Worm (Caenorhabditis elegans) whole organism, young adult: Measurements from ENCODE around the gene tut-2.

Experiments
- B0336.3 ChIP-seq: fragments of 200-800 bp; sonication (Bioruptor generic); IDR thresholded peaks from 2 replicates; pipeline ENCODE4 v1.3.6; 2022; ENCODE audit warnings: missing genetic modification characterization, missing compliant biosample characterization
- C17E4.6 ChIP-seq: fragments of 200-800 bp; sonication (Bioruptor generic); IDR thresholded peaks from 2 replicates; pipeline ENCODE4 v1.3.6; 2022; ENCODE audit warnings: missing genetic modification reagents, missing genetic modification characterization, missing compliant biosample characterization
- D2030.7 ChIP-seq: fragments of 200-800 bp; sonication (Bioruptor generic); IDR thresholded peaks from 2 replicates; pipeline ENCODE4 v1.3.6; 2022; ENCODE audit warnings: missing genetic modification reagents, missing genetic modification characterization, missing compliant biosample characterization
- F55B11.4 ChIP-seq: sonication (generic microtip); optimal IDR thresholded peaks from 2 replicates; lab custom pipeline; 2016; ENCODE audit warnings: missing compliant biosample characterization, missing genetic modification characterization, borderline replicate concordance; ENCODE audit not compliant: insufficient read depth
- Y53G8AR.9 ChIP-seq: fragments of 200-800 bp; sonication (Bioruptor generic); conservative IDR thresholded peaks from 2 replicates; pipeline ENCODE4 v1.3.6; 2022; ENCODE audit warnings: missing genetic modification reagents, missing genetic modification characterization, missing compliant biosample characterization
- ama-1 ChIP-seq, 3 experiments: fragments of 150-350 bp in 1 of 3; sonication (generic microtip) in 2 of 3; optimal IDR thresholded peaks; 2 replicates each; lab custom pipeline; 2014 to 2018; ENCODE audit warnings: missing biosample characterization in 2 of 3, missing genetic modification characterization in 2 of 3, missing genetic modification reagents in 2 of 3
- attf-5 ChIP-seq: fragments of 200-800 bp; sonication (Bioruptor generic); optimal IDR thresholded peaks from 2 replicates; lab custom pipeline; 2018; ENCODE audit warnings: mild to moderate bottlenecking, missing genetic modification characterization, missing compliant biosample characterization
- cebp-2 ChIP-seq: fragments of 200-800 bp; sonication (Bioruptor generic); IDR thresholded peaks from 2 replicates; pipeline ENCODE4 v1.3.6; 2022; ENCODE audit warnings: missing genetic modification characterization, missing compliant biosample characterization
- ceh-100 ChIP-seq: fragments of 200-800 bp; sonication (Bioruptor generic); IDR thresholded peaks from 2 replicates; pipeline ENCODE4 v1.3.6; 2022; ENCODE audit warnings: missing genetic modification reagents, missing genetic modification characterization, missing compliant biosample characterization
- ceh-91 ChIP-seq: fragments of 200-800 bp; sonication (Bioruptor generic); IDR thresholded peaks from 2 replicates; pipeline ENCODE4 v1.3.6; 2022; ENCODE audit warnings: missing genetic modification reagents, missing genetic modification characterization, missing compliant biosample characterization
- dpl-1 ChIP-seq: fragments of 150-350 bp; optimal IDR thresholded peaks from 2 replicates; lab custom pipeline; 2014; ENCODE audit warnings: missing biosample characterization, missing genetic modification reagents, missing genetic modification characterization
- efl-1 ChIP-seq: fragments of 150-350 bp; optimal IDR thresholded peaks from 2 replicates; lab custom pipeline; 2014; ENCODE audit warnings: missing biosample characterization, missing genetic modification reagents, missing genetic modification characterization
- him-1 ChIP-seq: sonication (generic microtip); optimal IDR thresholded peaks from 2 replicates; lab custom pipeline; 2016; ENCODE audit warnings: missing genotype, missing genetic modification reagents, missing genetic modification characterization, missing compliant biosample characterization
- hlh-12 ChIP-seq: sonication (generic microtip); optimal IDR thresholded peaks from 2 replicates; lab custom pipeline; 2016; ENCODE audit warnings: missing genetic modification characterization, missing compliant biosample characterization
- hrde-1 ChIP-seq: sonication (generic microtip); optimal IDR thresholded peaks from 2 replicates; lab custom pipeline; 2016; ENCODE audit warnings: missing genetic modification characterization, mild to moderate bottlenecking, missing compliant biosample characterization, moderate library complexity, missing genotype, missing genetic modification reagents, borderline replicate concordance
- hsf-1 ChIP-seq: fragments of 200-800 bp; sonication (Bioruptor generic); IDR thresholded peaks from 2 replicates; pipeline ENCODE4 v1.3.6; 2022; ENCODE audit warnings: missing genetic modification reagents, missing genetic modification characterization, missing compliant biosample characterization
- lin-26 ChIP-seq: fragments of 200-800 bp; sonication (Bioruptor generic); IDR thresholded peaks from 2 replicates; pipeline ENCODE4 v1.3.6; 2022; ENCODE audit warnings: missing genetic modification reagents, missing genetic modification characterization, missing compliant biosample characterization
- lin-54 ChIP-seq: fragments of 200-800 bp; sonication (Bioruptor generic); optimal IDR thresholded peaks from 2 replicates; lab custom pipeline; 2018; ENCODE audit warnings: mild to moderate bottlenecking, missing genetic modification characterization, missing compliant biosample characterization
- lsl-1 ChIP-seq: fragments of 200-800 bp; sonication (Bioruptor generic); optimal IDR thresholded peaks from 2 replicates; lab custom pipeline; 2018; ENCODE audit warnings: mild to moderate bottlenecking, missing genetic modification characterization, moderate library complexity, missing compliant biosample characterization
- madf-10 ChIP-seq: sonication (generic microtip); optimal IDR thresholded peaks from 2 replicates; lab custom pipeline; 2016; ENCODE audit warnings: mild to moderate bottlenecking, missing genetic modification characterization, missing compliant biosample characterization
- madf-6 ChIP-seq: fragments of 200-800 bp; sonication (Bioruptor generic); IDR thresholded peaks from 2 replicates; pipeline ENCODE4 v1.3.6; 2022; ENCODE audit warnings: missing genetic modification reagents, missing genetic modification characterization, missing compliant biosample characterization
- madf-8 ChIP-seq: fragments of 200-800 bp; sonication (Bioruptor generic); conservative IDR thresholded peaks from 2 replicates; pipeline ENCODE4 v1.3.6; 2022; ENCODE audit warnings: missing genetic modification reagents, missing genetic modification characterization, missing compliant biosample characterization
- mxl-1 ChIP-seq: sonication (generic microtip); optimal IDR thresholded peaks from 2 replicates; lab custom pipeline; 2016; ENCODE audit warnings: missing genetic modification characterization, missing compliant biosample characterization
- nfyb-1 ChIP-seq: fragments of 200-800 bp; sonication (Bioruptor generic); IDR thresholded peaks from 2 replicates; pipeline ENCODE4 v1.3.6; 2022; ENCODE audit warnings: missing genetic modification reagents, missing genetic modification characterization, missing compliant biosample characterization
- nhr-179 ChIP-seq: sonication (generic microtip); optimal IDR thresholded peaks from 2 replicates; lab custom pipeline; 2016; ENCODE audit warnings: mild to moderate bottlenecking, missing genetic modification characterization, missing compliant biosample characterization
- pbrm-1 ChIP-seq: fragments of 200-800 bp; sonication (Bioruptor generic); IDR thresholded peaks from 2 replicates; pipeline ENCODE4 v1.3.6; 2022; ENCODE audit warnings: missing genetic modification reagents, missing genetic modification characterization, missing compliant biosample characterization
- rpc-1 ChIP-seq, 2 experiments: fragments of 150-350 bp in 1 of 2; sonication (generic microtip) in 1 of 2; optimal IDR thresholded peaks; 2 replicates each; lab custom pipeline; 2014 to 2018; ENCODE audit warnings: missing biosample characterization in 1 of 2, missing genetic modification characterization in 1 of 2, missing genetic modification reagents in 1 of 2, missing genotype in 1 of 2
- sdz-38 ChIP-seq: sonication (generic microtip); optimal IDR thresholded peaks from 2 replicates; lab custom pipeline; 2016; ENCODE audit warnings: missing genotype, missing genetic modification characterization, missing compliant biosample characterization
- unc-130 ChIP-seq: sonication (generic microtip); optimal IDR thresholded peaks from 2 replicates; lab custom pipeline; 2016; ENCODE audit warnings: missing genetic modification reagents, missing genetic modification characterization, missing compliant biosample characterization
- xnd-1 ChIP-seq: sonication (generic microtip); optimal IDR thresholded peaks from 2 replicates; lab custom pipeline; 2016; ENCODE audit warnings: missing genotype, missing genetic modification reagents, missing genetic modification characterization, missing compliant biosample characterization
- zim-3 ChIP-seq: sonication (generic microtip); optimal IDR thresholded peaks from 2 replicates; lab custom pipeline; 2017; ENCODE audit warnings: mild to moderate bottlenecking, missing genetic modification characterization, moderate library complexity, missing compliant biosample characterization

Gene tut-2

DNA sequence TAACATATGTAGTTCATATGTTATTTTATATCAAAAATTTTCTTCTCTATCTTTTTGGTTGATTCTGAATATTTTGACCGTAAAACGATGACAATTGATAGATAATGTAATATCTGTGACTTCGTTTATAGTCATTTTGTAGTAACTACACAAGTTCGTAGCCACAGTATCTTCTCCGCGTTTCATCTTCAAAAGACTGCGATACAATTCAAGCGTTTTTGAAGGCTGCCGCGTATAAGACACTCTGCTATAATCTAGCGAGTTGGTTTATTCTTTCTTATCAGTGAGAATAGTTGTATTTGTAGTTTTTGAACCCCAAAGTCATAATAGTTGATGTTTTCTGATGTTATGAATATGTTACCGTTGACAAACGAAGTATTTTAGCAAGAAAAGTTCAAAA is 1.1 kb upstream of the tut-2 start, which contains the start of gene ugt-34:
ugt-34 (minus strand) TSS at position 21 of the 400 bp plus-strand sequence.
- TF ChIP-seq efl-1 (GFP tag; lab: Kevin White, UChicago) (no peak), hrde-1 (tag; lab: Kevin White, UChicago) (no peak), lin-54 (GFP tag; lab: Kevin White, UChicago) (no peak)

ce11 chrV:10659343-10659742 is 1.3 kb downstream of the tut-2 start:
- TF ChIP-seq ama-1 (optimal IDR thresholded peaks at IDR 0.05; lab: Kevin White, UChicago) (no peak), ama-1 (GFP tag; optimal IDR thresholded peaks at IDR 0.05; lab: Kevin White, UChicago) (no peak), lin-54 (GFP tag; lab: Kevin White, UChicago) (peak; percentile 16), B0336.3 (GFP tag; lab: Robert Waterston, UW) (peak; percentile 29; the same call in 1 of the 2 replicates), Y53G8AR.9 (GFP tag; lab: Robert Waterston, UW) (no peak; the same call in 1 of the 2 replicates), him-1 (tag; lab: Kevin White, UChicago) (peak; percentile 5), hrde-1 (tag; lab: Kevin White, UChicago) (peak; percentile 59), madf-6 (peak; percentile 58), zim-3 (tag; lab: Kevin White, UChicago) (no peak), lin-26 (GFP tag; lab: Robert Waterston, UW) (peak; percentile 27; the same call in 1 of the 2 replicates), mxl-1 (tag; lab: Kevin White, UChicago) (peak; percentile 10), C17E4.6 (GFP tag; lab: Robert Waterston, UW) (0 out of 2 replicates have a peak, but pooled peaks have one; percentile 43), hsf-1 (0 out of 2 replicates have a peak, but pooled peaks have one; percentile 43), D2030.7 (GFP tag; lab: Robert Waterston, UW) (0 out of 2 replicates have a peak, but pooled peaks have one; percentile 12), unc-130 (GFP tag; lab: Kevin White, UChicago) (no peak)
- TF ChIP-seq, all 124 proteins: peak for 10

ce11 chrV:10661417-10661945 is 3.4 kb downstream of the tut-2 start, which contains the start of gene sqv-4:
Gene sqv-4 (minus strand): TSS chrV:10661467.
- no peak for TF ChIP-seq him-1 (tag; lab: Kevin White, UChicago)
- no peak for TF ChIP-seq pbrm-1
- TF ChIP-seq ceh-100 (GFP tag; lab: Robert Waterston, UW) = no peak
- peak; percentile 66 for TF ChIP-seq xnd-1 (tag; lab: Kevin White, UChicago)
- TF ChIP-seq nfyb-1 (GFP tag; lab: Robert Waterston, UW) = 0 out of 2 replicates have a peak, but pooled peaks have one; percentile 29
- peak; percentile 64 for TF ChIP-seq attf-5 (GFP tag; lab: Kevin White, UChicago)
- TF ChIP-seq cebp-2 (GFP tag; lab: Robert Waterston, UW) = no peak
- no peak for TF ChIP-seq F55B11.4 (tag; lab: Kevin White, UChicago)
- peak; percentile 51 for TF ChIP-seq efl-1 (GFP tag; lab: Kevin White, UChicago)
- TF ChIP-seq lsl-1 = peak; percentile 51
- TF ChIP-seq nhr-179 (tag; lab: Kevin White, UChicago) = no peak
- peak; percentile 47; the same call in 1 of the 2 replicates for TF ChIP-seq ceh-91
- TF ChIP-seq zim-3 (tag; lab: Kevin White, UChicago) = no peak
- no peak for TF ChIP-seq madf-10 (tag; lab: Kevin White, UChicago)
- TF ChIP-seq sdz-38 = no peak
- peak; percentile 77 for TF ChIP-seq lin-54 (GFP tag; lab: Kevin White, UChicago)
- peak; percentile 76 for TF ChIP-seq madf-6
- peak; percentile 55 for TF ChIP-seq madf-8
- TF ChIP-seq rpc-1 (optimal IDR thresholded peaks at IDR 0.05; lab: Kevin White, UChicago) = no peak
- TF ChIP-seq rpc-1 (tag; optimal IDR thresholded peaks at IDR 0.05; lab: Kevin White, UChicago) = no peak
- TF ChIP-seq hlh-12 (tag; lab: Kevin White, UChicago) = no peak

DNA sequence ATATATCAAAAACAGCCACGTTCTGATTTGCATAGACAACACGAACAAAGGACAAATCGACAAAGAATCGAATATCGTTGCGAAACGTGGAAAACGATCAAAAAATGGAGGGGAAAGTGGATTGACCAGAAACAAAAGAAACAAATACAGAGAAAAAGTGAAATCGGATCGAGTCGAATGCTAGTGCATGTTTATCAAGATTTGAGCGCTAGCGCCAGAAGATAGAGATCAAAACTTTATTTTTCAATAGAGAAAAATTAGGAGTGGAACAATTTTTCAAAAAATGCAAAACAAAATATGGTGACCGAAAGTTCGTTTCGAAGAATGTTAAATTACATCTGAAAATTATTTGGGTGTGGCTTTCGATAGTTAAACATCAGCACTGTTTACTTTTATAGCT is 4.0 kb downstream of the tut-2 start:
- no peak for TF ChIP-seq attf-5 (GFP tag; lab: Kevin White, UChicago)
- TF ChIP-seq dpl-1 (GFP tag; lab: Kevin White, UChicago) = peak; percentile 14
- TF ChIP-seq madf-8 = peak; percentile 40
- TF ChIP-seq efl-1 (GFP tag; lab: Kevin White, UChicago) = peak; percentile 71
